Fruit fly (Drosophila melanogaster): Measurements from ENCODE around the gene lush.

Gene lush

dm6 chr3L:19653470-19653869 is 47.6 kb upstream of the lush start (continued):
- no peak for TF ChIP-seq bcd (GFP tag; optimal IDR thresholded peaks at IDR 0.05)
- 0 out of 2 replicates have a peak, but pooled peaks have one; percentile 5 for TF ChIP-seq ro (GFP tag; IDR thresholded peaks at IDR 0.05)
- no peak for TF ChIP-seq CG17385 (GFP tag; optimal IDR thresholded peaks at IDR 0.05)
- TF ChIP-seq ato (GFP tag; IDR thresholded peaks at IDR 0.05; ENCODE audit: partially characterized antibody) = no peak
- no peak for TF ChIP-seq lov (optimal IDR thresholded peaks at IDR 0.05)
- no peak for TF ChIP-seq lov (GFP tag; IDR thresholded peaks at IDR 0.05)
- 0 out of 3 replicates have a peak, but pooled peaks have one; percentile 8 for TF ChIP-seq sr (GFP tag; IDR thresholded peaks at IDR 0.05)
- TF ChIP-seq Deaf1 (tag; optimal IDR thresholded peaks at IDR 0.05) = no peak
- no peak for TF ChIP-seq Doc3 (GFP tag; IDR thresholded peaks at IDR 0.05; ENCODE audit: partially characterized antibody)
- TF ChIP-seq shn (GFP tag; optimal IDR thresholded peaks at IDR 0.05) = no peak
- no peak for TF ChIP-seq CHES-1-like (GFP tag; optimal IDR thresholded peaks at IDR 0.05)

dm6 chr3L:19650588-19650987 is 44.7 kb upstream of the lush start:
- TF ChIP-seq cato (GFP tag; optimal IDR thresholded peaks at IDR 0.05; ENCODE audit: borderline replicate concordance) (no peak), pita (GFP tag; optimal IDR thresholded peaks at IDR 0.05) (peak; percentile 19), CG32772 (GFP tag; IDR thresholded peaks at IDR 0.05) (peak; percentile 81), sqz (GFP tag; optimal IDR thresholded peaks at IDR 0.05) (peak; percentile 25), CG2889 (GFP tag; IDR thresholded peaks at IDR 0.05) (no peak), CTCF (GFP tag; optimal IDR thresholded peaks at IDR 0.05) (peak; percentile 74), CG43689 (GFP tag; IDR thresholded peaks at IDR 0.05) (no peak), jumu (GFP tag; optimal IDR thresholded peaks at IDR 0.05) (no peak), CG11696 (GFP tag; IDR thresholded peaks at IDR 0.05) (no peak), CG4360 (GFP tag; IDR thresholded peaks at IDR 0.05) (no peak), CG13287 (GFP tag; IDR thresholded peaks at IDR 0.05; ENCODE audit: partially characterized antibody) (no peak), Dad (GFP tag; optimal IDR thresholded peaks at IDR 0.05) (no peak), Hsf (GFP tag; optimal IDR thresholded peaks at IDR 0.05) (no peak), Myb (GFP tag; optimal IDR thresholded peaks at IDR 0.05) (peak; percentile 20), nom (GFP tag; optimal IDR thresholded peaks at IDR 0.05) (peak; percentile 77), cas (GFP tag; IDR thresholded peaks at IDR 0.05) (no peak), CG6689 (GFP tag; IDR thresholded peaks at IDR 0.05) (no peak), Rfx (GFP tag; IDR thresholded peaks at IDR 0.05) (0 out of 2 replicates have a peak, but pooled peaks have one; percentile 13), Pdp1 (GFP tag; optimal IDR thresholded peaks at IDR 0.05) (peak in 1 of 2 experiments; percentile 88), Atf6 (GFP tag; IDR thresholded peaks at IDR 0.05) (no peak), sens (GFP tag) (peak; percentile 28), ci (GFP tag; IDR thresholded peaks at IDR 0.05) (no peak), dan (GFP tag; IDR thresholded peaks at IDR 0.05) (no peak), CG3065 (GFP tag; optimal IDR thresholded peaks at IDR 0.05) (peak; percentile 17), gsb-n (tag; optimal IDR thresholded peaks at IDR 0.05) (no peak), yki (optimal IDR thresholded peaks at IDR 0.05) (no peak), pan (optimal IDR thresholded peaks at IDR 0.05) (no peak), pan (GFP tag; optimal IDR thresholded peaks at IDR 0.05 in 1 of 2, IDR thresholded peaks at IDR 0.05 in 1 of 2) (peak in 1 of 2 experiments; percentile 16), Vsx1 (GFP tag; optimal IDR thresholded peaks at IDR 0.05) (no peak), chm (GFP tag; IDR thresholded peaks at IDR 0.05) (no peak), CG6791 (GFP tag; IDR thresholded peaks at IDR 0.05; ENCODE audit: partially characterized antibody) (0 out of 3 replicates have a peak, but pooled peaks have one; percentile 28), Dek (tag; optimal IDR thresholded peaks at IDR 0.05) (no peak), fd102C (GFP tag; optimal IDR thresholded peaks at IDR 0.05) (no peak), CG1832 (GFP tag; optimal IDR thresholded peaks at IDR 0.05) (no peak), CG31388 (GFP tag; optimal IDR thresholded peaks at IDR 0.05) (no peak), CG17359 (tag; optimal IDR thresholded peaks at IDR 0.05) (peak; percentile 78), Med (GFP tag) (peak; percentile 68), C15 (GFP tag; IDR thresholded peaks at IDR 0.05) (0 out of 3 replicates have a peak, but pooled peaks have one; percentile 15), Elba2 (GFP tag; optimal IDR thresholded peaks at IDR 0.05) (no peak), bsh (GFP tag; optimal IDR thresholded peaks at IDR 0.05) (peak in 1 of 2 experiments; percentile 39), CG13624 (GFP tag; optimal IDR thresholded peaks at IDR 0.05) (no peak)
